Worm (Caenorhabditis elegans) whole organism, young adult: ENCODE measurements around the gene mip-1.

ENCODE experiments used
- B0261.1 ChIP-seq: sonication (generic microtip); optimal IDR thresholded peaks from 2 replicates; lab custom pipeline; 2016; ENCODE audit warnings: mild to moderate bottlenecking, missing genetic modification characterization, moderate library complexity, missing compliant biosample characterization
- C06A6.2 ChIP-seq: fragments of 200-800 bp; sonication (Bioruptor generic); conservative IDR thresholded peaks from 2 replicates; pipeline ENCODE4 v1.3.6; 2022; ENCODE audit warnings: missing genetic modification characterization, missing compliant biosample characterization
- F10E7.11 ChIP-seq: sonication (generic microtip); optimal IDR thresholded peaks from 2 replicates; lab custom pipeline; 2017; ENCODE audit warnings: mild to moderate bottlenecking, missing genetic modification characterization, moderate library complexity, missing compliant biosample characterization
- F23B12.7 ChIP-seq: sonication (generic microtip); optimal IDR thresholded peaks from 2 replicates; lab custom pipeline; 2017; ENCODE audit warnings: missing genetic modification characterization, mild to moderate bottlenecking, missing compliant biosample characterization, antibody characterized with exemption, moderate library complexity; ENCODE audit not compliant: insufficient read depth
- F55B11.4 ChIP-seq: sonication (generic microtip); optimal IDR thresholded peaks from 2 replicates; lab custom pipeline; 2016; ENCODE audit warnings: missing compliant biosample characterization, missing genetic modification characterization, borderline replicate concordance; ENCODE audit not compliant: insufficient read depth
- F57A8.1 ChIP-seq: fragments of 200-800 bp; sonication (Bioruptor generic); optimal IDR thresholded peaks from 2 replicates; lab custom pipeline; 2018; ENCODE audit warnings: mild to moderate bottlenecking, missing genetic modification characterization, moderate library complexity, missing compliant biosample characterization
- F57C9.4 ChIP-seq: sonication (generic microtip); optimal IDR thresholded peaks from 2 replicates; lab custom pipeline; 2017; ENCODE audit warnings: mild to moderate bottlenecking, missing genetic modification characterization, missing compliant biosample characterization
- Y53G8AR.9 ChIP-seq: fragments of 200-800 bp; sonication (Bioruptor generic); conservative IDR thresholded peaks from 2 replicates; pipeline ENCODE4 v1.3.6; 2022; ENCODE audit warnings: missing genetic modification reagents, missing genetic modification characterization, missing compliant biosample characterization
- ZK185.1 ChIP-seq: sonication (generic microtip); optimal IDR thresholded peaks from 2 replicates; lab custom pipeline; 2016; ENCODE audit warnings: mild to moderate bottlenecking, missing genetic modification characterization, missing compliant biosample characterization; ENCODE audit not compliant: poor library complexity, severe bottlenecking
- ama-1 ChIP-seq, 3 experiments: fragments of 150-350 bp in 1 of 3; sonication (generic microtip) in 2 of 3; optimal IDR thresholded peaks; 2 replicates each; lab custom pipeline; 2014 to 2018; ENCODE audit warnings: missing biosample characterization in 2 of 3, missing genetic modification characterization in 2 of 3, missing genetic modification reagents in 2 of 3
- atf-7 ChIP-seq: sonication (generic microtip); optimal IDR thresholded peaks from 2 replicates; lab custom pipeline; 2017; ENCODE audit warnings: mild to moderate bottlenecking, missing genetic modification characterization, missing compliant biosample characterization
- athp-1 ChIP-seq: sonication (generic microtip); optimal IDR thresholded peaks from 2 replicates; lab custom pipeline; 2017; ENCODE audit warnings: mild to moderate bottlenecking, missing genetic modification characterization, missing compliant biosample characterization
- attf-5 ChIP-seq: fragments of 200-800 bp; sonication (Bioruptor generic); optimal IDR thresholded peaks from 2 replicates; lab custom pipeline; 2018; ENCODE audit warnings: mild to moderate bottlenecking, missing genetic modification characterization, missing compliant biosample characterization
- attf-6 ChIP-seq: fragments of 200-800 bp; sonication (Bioruptor generic); IDR thresholded peaks from 2 replicates; pipeline ENCODE4 v1.3.6; 2022; ENCODE audit warnings: missing genetic modification reagents, missing genetic modification characterization, missing compliant biosample characterization
- ceh-27 ChIP-seq: fragments of 200-800 bp; sonication (Bioruptor generic); optimal IDR thresholded peaks from 2 replicates; lab custom pipeline; 2018; ENCODE audit warnings: mild to moderate bottlenecking, missing genetic modification characterization, moderate library complexity, missing compliant biosample characterization
- die-1 ChIP-seq: sonication (generic microtip); optimal IDR thresholded peaks from 2 replicates; lab custom pipeline; 2016; ENCODE audit warnings: missing genotype, mild to moderate bottlenecking, missing genetic modification characterization, missing compliant biosample characterization
- egrh-3 ChIP-seq: fragments of 200-800 bp; sonication (Bioruptor generic); IDR thresholded peaks from 2 replicates; pipeline ENCODE4 v1.3.6; 2022; ENCODE audit warnings: missing genetic modification reagents, missing genetic modification characterization, missing compliant biosample characterization
- ekl-4 ChIP-seq: fragments of 200-800 bp; sonication (Bioruptor generic); IDR thresholded peaks from 2 replicates; pipeline ENCODE4 v1.3.6; 2022; ENCODE audit warnings: missing genetic modification reagents, missing genetic modification characterization, missing compliant biosample characterization
- fkh-3 ChIP-seq: sonication (generic microtip); optimal IDR thresholded peaks from 2 replicates; lab custom pipeline; 2016; ENCODE audit warnings: mild to moderate bottlenecking, missing genetic modification characterization, missing compliant biosample characterization
- hlh-26 ChIP-seq: fragments of 200-800 bp; sonication (Bioruptor generic); conservative IDR thresholded peaks from 2 replicates; pipeline ENCODE4 v1.3.6; 2022; ENCODE audit warnings: missing genetic modification reagents, missing genetic modification characterization, missing compliant biosample characterization
- hmg-1.2 ChIP-seq: fragments of 200-800 bp; sonication (Bioruptor generic); IDR thresholded peaks from 2 replicates; pipeline ENCODE4 v1.3.6; 2022; ENCODE audit warnings: missing genetic modification reagents, missing genetic modification characterization, missing compliant biosample characterization
- let-607 ChIP-seq, 2 experiments: fragments of 200-800 bp in 1 of 2; sonication (Bioruptor generic) in 1 of 2; sonication (generic microtip) in 1 of 2; optimal IDR thresholded peaks; 2 replicates each; lab custom pipeline; 2016 to 2018; ENCODE audit warnings: mild to moderate bottlenecking in 2 of 2, missing compliant biosample characterization in 2 of 2, missing genetic modification characterization in 2 of 2, moderate library complexity in 2 of 2, missing genotype in 1 of 2
- lin-35 ChIP-seq, 3 experiments: fragments of 150-350 bp in 2 of 3; sonication (generic microtip) in 1 of 3; optimal IDR thresholded peaks; 2 replicates each; lab custom pipeline; 2014 to 2018; ENCODE audit warnings: missing biosample characterization in 3 of 3, missing genetic modification characterization in 3 of 3, missing genetic modification reagents in 3 of 3
- lin-54 ChIP-seq: fragments of 200-800 bp; sonication (Bioruptor generic); optimal IDR thresholded peaks from 2 replicates; lab custom pipeline; 2018; ENCODE audit warnings: mild to moderate bottlenecking, missing genetic modification characterization, missing compliant biosample characterization
- lir-1 ChIP-seq: fragments of 200-800 bp; sonication (Bioruptor generic); conservative IDR thresholded peaks from 2 replicates; pipeline ENCODE4 v1.3.6; 2022; ENCODE audit warnings: missing genetic modification reagents, missing genetic modification characterization, missing compliant biosample characterization
- madf-6 ChIP-seq: fragments of 200-800 bp; sonication (Bioruptor generic); IDR thresholded peaks from 2 replicates; pipeline ENCODE4 v1.3.6; 2022; ENCODE audit warnings: missing genetic modification reagents, missing genetic modification characterization, missing compliant biosample characterization
- mel-28 ChIP-seq: sonication (generic microtip); optimal IDR thresholded peaks from 2 replicates; lab custom pipeline; 2016; ENCODE audit warnings: borderline replicate concordance, mild to moderate bottlenecking, missing genetic modification characterization, missing compliant biosample characterization
- mes-4 ChIP-seq: sonication (generic microtip); optimal IDR thresholded peaks from 2 replicates; lab custom pipeline; 2016; ENCODE audit warnings: missing genotype, missing genetic modification characterization, missing compliant biosample characterization
- nfya-2 ChIP-seq: fragments of 200-800 bp; sonication (Bioruptor generic); IDR thresholded peaks from 2 replicates; pipeline ENCODE4 v1.3.6; 2022; ENCODE audit warnings: missing genetic modification reagents, missing genetic modification characterization, missing compliant biosample characterization
- nfyb-1 ChIP-seq: fragments of 200-800 bp; sonication (Bioruptor generic); IDR thresholded peaks from 2 replicates; pipeline ENCODE4 v1.3.6; 2022; ENCODE audit warnings: missing genetic modification reagents, missing genetic modification characterization, missing compliant biosample characterization
- pbrm-1 ChIP-seq: fragments of 200-800 bp; sonication (Bioruptor generic); IDR thresholded peaks from 2 replicates; pipeline ENCODE4 v1.3.6; 2022; ENCODE audit warnings: missing genetic modification reagents, missing genetic modification characterization, missing compliant biosample characterization
- pha-4 ChIP-seq: fragments of 150-350 bp; sonication (generic microtip); optimal IDR thresholded peaks from 2 replicates; lab custom pipeline; 2014; ENCODE audit warnings: missing biosample characterization, missing genetic modification reagents, missing genetic modification characterization
- rcor-1 ChIP-seq: fragments of 200-800 bp; sonication (Bioruptor generic); IDR thresholded peaks from 2 replicates; pipeline ENCODE4 v1.3.6; 2022; ENCODE audit warnings: missing genetic modification reagents, missing genetic modification characterization, missing compliant biosample characterization
- snpc-1.3 ChIP-seq: sonication (generic microtip); optimal IDR thresholded peaks from 2 replicates; lab custom pipeline; 2017; ENCODE audit warnings: missing genetic modification characterization, mild to moderate bottlenecking, missing compliant biosample characterization, antibody characterized with exemption, moderate library complexity, missing genotype, missing genetic modification reagents; ENCODE audit not compliant: insufficient read depth
- sptf-2 ChIP-seq: fragments of 200-800 bp; sonication (Bioruptor generic); optimal IDR thresholded peaks from 2 replicates; lab custom pipeline; 2018; ENCODE audit warnings: mild to moderate bottlenecking, missing genetic modification characterization, missing compliant biosample characterization
- ztf-22 ChIP-seq: fragments of 200-800 bp; sonication (Bioruptor generic); optimal IDR thresholded peaks from 2 replicates; lab custom pipeline; 2018; ENCODE audit warnings: mild to moderate bottlenecking, missing genetic modification characterization, moderate library complexity, missing compliant biosample characterization
- ztf-25 ChIP-seq: fragments of 200-800 bp; sonication (Bioruptor generic); IDR thresholded peaks from 2 replicates; pipeline ENCODE4 v1.3.6; 2022; ENCODE audit warnings: missing genetic modification reagents, missing genetic modification characterization, missing compliant biosample characterization

Gene mip-1

DNA sequence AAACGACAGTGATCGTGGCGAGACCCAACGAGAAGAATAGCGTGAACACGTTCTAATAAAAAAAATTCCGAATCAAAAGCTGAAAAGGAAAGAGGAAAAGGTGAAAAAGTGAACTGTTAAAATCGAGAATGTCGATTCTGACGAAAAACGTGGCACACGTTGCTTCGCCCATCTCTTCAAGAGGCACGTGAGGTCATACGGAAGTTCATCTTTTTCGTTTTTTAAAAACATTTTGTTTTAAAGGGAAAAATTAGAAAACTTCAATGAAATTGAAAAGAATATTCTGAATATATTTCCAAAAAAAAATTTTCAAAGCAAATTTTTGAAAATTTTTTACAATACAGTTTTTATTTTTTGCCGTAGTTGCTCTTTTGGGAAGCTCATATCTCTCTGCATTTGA is 18.3 kb downstream of the mip-1 start, which contains the start of gene C38D4.7:
C38D4.7 (minus strand) TSS at position 101 of the 400 bp plus-strand sequence.
- TF ChIP-seq ceh-27 (GFP tag; lab: Kevin White, UChicago), result no peak
- no peak for TF ChIP-seq athp-1 (tag; lab: Kevin White, UChicago)
- no peak for TF ChIP-seq nfya-2 (GFP tag; lab: Robert Waterston, UW)
- TF ChIP-seq ekl-4 (GFP tag; lab: Robert Waterston, UW), result no peak

DNA sequence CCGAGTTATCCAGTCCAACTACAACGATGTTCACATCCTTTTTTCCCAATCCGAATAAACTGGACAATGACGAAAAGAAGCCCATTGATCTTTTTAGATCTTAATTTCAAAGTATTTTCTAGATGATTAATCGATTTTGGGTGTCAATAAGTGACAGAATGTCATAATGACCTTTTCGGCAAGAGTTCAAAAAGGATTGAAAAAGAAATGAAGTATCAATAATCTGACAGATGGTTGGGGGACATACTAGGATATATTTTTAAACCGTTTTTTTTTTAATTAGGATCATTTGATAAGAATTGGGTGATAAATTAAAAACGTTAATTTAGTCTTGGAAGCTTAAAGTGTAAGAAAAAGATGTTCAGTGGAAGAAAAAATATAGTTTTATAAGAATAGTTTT is 21.8 kb downstream of the mip-1 start, which contains the start of gene arl-6:
arl-6 (minus strand) TSS at position 101 of the 400 bp plus-strand sequence.
- TF ChIP-seq lir-1 (GFP tag; lab: Robert Waterston, UW), result no peak
- TF ChIP-seq mes-4 (tag; lab: Kevin White, UChicago), result no peak
- no peak for TF ChIP-seq egrh-3 (GFP tag; lab: Robert Waterston, UW)
- no peak for TF ChIP-seq C06A6.2 (GFP tag; lab: Robert Waterston, UW)
- no peak for TF ChIP-seq let-607 (tag; optimal IDR thresholded peaks at IDR 0.05; lab: Kevin White, UChicago)
- no peak for TF ChIP-seq F55B11.4
- no peak for TF ChIP-seq die-1
- TF ChIP-seq snpc-1.3 (tag; lab: Kevin White, UChicago), result no peak
- TF ChIP-seq lin-35 (GFP tag; optimal IDR thresholded peaks at IDR 0.05; lab: Kevin White, UChicago), result no peak
- no peak for TF ChIP-seq F57C9.4 (tag; lab: Kevin White, UChicago)
- TF ChIP-seq attf-6 (GFP tag; lab: Robert Waterston, UW), result no peak
- TF ChIP-seq atf-7 (tag; lab: Kevin White, UChicago), result no peak
- no peak for TF ChIP-seq mel-28 (tag; lab: Kevin White, UChicago)
- TF ChIP-seq sptf-2 (GFP tag; lab: Kevin White, UChicago), result no peak
- TF ChIP-seq F10E7.11, result no peak
- TF ChIP-seq lin-54 (GFP tag; lab: Kevin White, UChicago), result no peak
- TF ChIP-seq fkh-3 (tag; lab: Kevin White, UChicago), result no peak
- TF ChIP-seq ztf-25, result no peak
- no peak for TF ChIP-seq F57A8.1
- TF ChIP-seq ztf-22 (GFP tag; lab: Kevin White, UChicago), result no peak

DNA sequence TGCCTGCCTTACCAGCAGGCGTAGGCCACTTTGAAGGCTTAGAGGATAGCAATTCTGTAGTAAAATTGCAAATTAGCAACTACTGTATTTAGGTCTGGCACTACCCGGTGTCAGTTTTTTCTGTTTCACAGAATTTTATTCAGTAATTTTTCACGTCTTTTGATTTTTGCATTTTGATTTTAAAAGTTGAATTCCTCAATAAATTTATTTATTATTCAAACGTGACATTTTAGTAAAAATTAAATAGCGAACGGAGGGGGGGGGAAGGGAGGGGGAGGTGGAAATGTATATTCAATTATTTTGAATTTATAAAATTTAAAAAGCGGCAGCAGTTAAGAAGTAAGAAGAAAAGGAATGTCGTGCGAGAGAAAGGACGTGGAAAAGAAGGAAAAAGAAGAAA is 24.4 kb downstream of the mip-1 start, which contains the start of gene F26A1.4:
F26A1.4 (plus strand) TSS at position 301 of the 400 bp plus-strand sequence.
- TF ChIP-seq F10E7.11 (no peak), F23B12.7 (no peak), rcor-1 (GFP tag; lab: Robert Waterston, UW) (no peak), lin-35 (GFP tag; optimal IDR thresholded peaks at IDR 0.05; lab: Kevin White, UChicago) (no peak), hlh-26 (GFP tag; lab: Robert Waterston, UW) (no peak), madf-6 (GFP tag; lab: Robert Waterston, UW) (no peak), B0261.1 (no peak), pbrm-1 (no peak), ZK185.1 (no peak), Y53G8AR.9 (no peak), ama-1 (optimal IDR thresholded peaks at IDR 0.05; lab: Kevin White, UChicago) (no peak), ama-1 (GFP tag; optimal IDR thresholded peaks at IDR 0.05; lab: Kevin White, UChicago) (no peak), nfyb-1 (GFP tag; lab: Robert Waterston, UW) (no peak), attf-5 (GFP tag; lab: Kevin White, UChicago) (no peak), hmg-1.2 (GFP tag; lab: Robert Waterston, UW) (no peak), nfya-2 (GFP tag; lab: Robert Waterston, UW) (no peak), pha-4 (tag; lab: Kevin White, UChicago) (no peak)
